Worm (Caenorhabditis elegans): ENCODE data around the gene C18H9.5.

DNA sequence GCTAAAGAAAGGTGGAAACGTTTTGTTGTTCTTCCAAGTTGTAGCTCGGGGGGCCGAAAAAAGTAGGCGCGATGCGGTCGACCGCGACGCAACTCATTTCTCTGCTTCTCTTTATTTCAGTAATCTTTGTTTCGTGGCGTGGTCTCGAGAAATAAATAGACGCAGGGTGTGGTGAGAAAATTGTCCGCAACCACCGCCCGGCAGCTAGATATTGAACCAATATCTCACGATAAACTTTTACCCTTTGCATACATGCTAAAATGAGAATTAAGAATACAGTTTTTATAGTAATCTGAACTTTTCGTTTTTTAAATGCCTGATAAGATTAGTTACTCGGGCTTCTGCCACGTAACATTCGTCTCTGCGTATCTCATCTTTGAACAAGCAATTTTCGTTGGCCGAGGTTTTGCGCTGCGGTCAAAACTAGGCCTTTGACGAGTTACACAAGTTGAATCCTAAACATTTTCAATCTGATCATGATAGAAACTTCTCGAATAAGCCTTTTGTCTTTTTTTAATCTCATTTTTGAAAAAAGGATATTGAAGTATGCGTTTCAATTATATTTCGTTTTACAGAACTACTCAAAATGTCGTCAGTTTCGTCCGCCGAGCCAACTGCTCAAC lies 11.6 kb downstream of the C18H9.5 start, which contains the start of gene gyf-1:
- TF ChIP-seq unc-62 (GFP tag; optimal IDR thresholded peaks at IDR 0.05) = no peak
- no peak for TF ChIP-seq tbx-8 (GFP tag; optimal IDR thresholded peaks at IDR 0.05)
- no peak for TF ChIP-seq nhr-28 (tag; optimal IDR thresholded peaks at IDR 0.05)
- no peak for TF ChIP-seq nhr-237 (tag; optimal IDR thresholded peaks at IDR 0.05)
- TF ChIP-seq mep-1 (tag; optimal IDR thresholded peaks at IDR 0.05) = no peak
- TF ChIP-seq unc-39 (tag; optimal IDR thresholded peaks at IDR 0.05) = no peak
- no peak for TF ChIP-seq ztf-11 (tag; optimal IDR thresholded peaks at IDR 0.05)
- no peak for TF ChIP-seq ces-1 (GFP tag; optimal IDR thresholded peaks at IDR 0.05)
